Worm (Caenorhabditis elegans) whole organism, midembryonic: Measurements from ENCODE around the gene C12D5.5.
"Not testable (repeated sequence)": the region's sequence is repeated elsewhere in the genome, so short reads cannot be mapped to it uniquely, and the experiment has no call there.

Experiments
- T22C8.4 ChIP-seq: fragments of 200-800 bp; sonication (Bioruptor generic); IDR thresholded peaks from 2 replicates; pipeline ENCODE4 v1.3.6; 2022; ENCODE audit warnings: missing genetic modification characterization, missing compliant biosample characterization
- flt-1 ChIP-seq: fragments of 200-800 bp; sonication (Bioruptor generic); IDR thresholded peaks from 2 replicates; pipeline ENCODE4 v1.3.6; 2022; ENCODE audit warnings: missing genetic modification characterization, missing compliant biosample characterization
- med-1 ChIP-seq: sonication (generic microtip); optimal IDR thresholded peaks from 2 replicates; lab custom pipeline; 2017; ENCODE audit warnings: missing genetic modification characterization, mild to moderate bottlenecking, missing compliant biosample characterization, antibody characterized with exemption, missing genetic modification reagents; ENCODE audit not compliant: insufficient read depth
- ref-1 ChIP-seq: fragments of 200-800 bp; sonication (Bioruptor generic); conservative IDR thresholded peaks from 2 replicates; pipeline ENCODE4 v1.3.6; 2022; ENCODE audit warnings: missing genetic modification reagents, missing genetic modification characterization, missing compliant biosample characterization
- ztf-23 ChIP-seq: fragments of 200-800 bp; sonication (Bioruptor generic); IDR thresholded peaks from 2 replicates; pipeline ENCODE4 v1.3.6; 2022; ENCODE audit warnings: missing genetic modification reagents, missing genetic modification characterization, missing compliant biosample characterization

ce11 chrV:7703536-7703935, 35.5 kb downstream of the C12D5.5 start, which contains the start of gene srsx-40:
- TF ChIP-seq T22C8.4 (GFP tag; lab: Robert Waterston, UW); med-1 (GFP tag; lab: Kevin White, UChicago); ref-1 (GFP tag; lab: Robert Waterston, UW); flt-1 (GFP tag; lab: Robert Waterston, UW); ztf-23 (GFP tag; lab: Robert Waterston, UW): not testable (repeated sequence)
